Fruit fly (Drosophila melanogaster) whole organism, wandering third instar larva: Measurements from ENCODE around the gene bun.

Source experiments
- Abd-B ChIP-seq: fragments of >200 bp; optimal IDR thresholded peaks from 2 replicates; lab custom pipeline; 2017; ENCODE audit warnings: missing biosample characterization, missing genetic modification characterization
- CG32264 ChIP-seq: fragments of 200-800 bp; sonication (Bioruptor generic); optimal IDR thresholded peaks from 2 replicates; lab custom pipeline; 2016; ENCODE audit warnings: missing biosample characterization, missing genetic modification characterization
- CrebA ChIP-seq: fragments of 200-800 bp; sonication (Bioruptor generic); optimal IDR thresholded peaks from 2 replicates; lab custom pipeline; 2016; ENCODE audit warnings: missing biosample characterization, mild to moderate bottlenecking, missing genetic modification characterization, borderline replicate concordance
- Dfd ChIP-seq: fragments of >200 bp; optimal IDR thresholded peaks from 2 replicates; lab custom pipeline; 2017; ENCODE audit warnings: missing biosample characterization, missing genetic modification characterization
- GATAd ChIP-seq: sonication (Bioruptor generic); optimal IDR thresholded peaks from 2 replicates; lab custom pipeline; 2016; ENCODE audit warnings: missing biosample characterization, missing genetic modification characterization
- HLH106 ChIP-seq: fragments of 200-800 bp; optimal IDR thresholded peaks from 3 replicates; lab custom pipeline; 2019; ENCODE audit warnings: missing biosample characterization, mild to moderate bottlenecking, missing genetic modification characterization, moderate library complexity
- Hnf4 ChIP-seq: fragments of 200-800 bp; sonication (Bioruptor generic); optimal IDR thresholded peaks from 2 replicates; lab custom pipeline; 2016; ENCODE audit warnings: missing biosample characterization, mild to moderate bottlenecking, missing genetic modification characterization
- Hr78 ChIP-seq: fragments of >200 bp; optimal IDR thresholded peaks from 2 replicates; lab custom pipeline; 2017; ENCODE audit warnings: missing biosample characterization, missing genetic modification characterization
- Hr83 ChIP-seq: fragments of 200-300 bp; sonication (Bioruptor generic); optimal IDR thresholded peaks from 2 replicates; lab custom pipeline; 2016; ENCODE audit warnings: missing biosample characterization, mild to moderate bottlenecking, missing genetic modification characterization, moderate library complexity; ENCODE audit not compliant: poor library complexity, severe bottlenecking
- Mio ChIP-seq: sonication (Bioruptor generic); optimal IDR thresholded peaks from 2 replicates; lab custom pipeline; 2016; ENCODE audit warnings: missing biosample characterization, missing genetic modification characterization
- N ChIP-seq: fragments of >200 bp; optimal IDR thresholded peaks from 2 replicates; lab custom pipeline; 2018; ENCODE audit warnings: missing biosample characterization, missing external identifiers, missing genetic modification characterization
- Rel ChIP-seq, 2 experiments: fragments of 200-800 bp; sonication (Bioruptor generic) in 1 of 2; optimal IDR thresholded peaks; 2 replicates in 1 of 2; 3 replicates in 1 of 2; lab custom pipeline; 2016 to 2019; ENCODE audit warnings: mild to moderate bottlenecking in 2 of 2, missing biosample characterization in 2 of 2, missing genetic modification characterization in 2 of 2, moderate library complexity in 1 of 2
- Vsx2 ChIP-seq: fragments of 200-300, 225-300 bp; sonication (Bioruptor generic); optimal IDR thresholded peaks from 2 replicates; lab custom pipeline; 2018; ENCODE audit warnings: missing biosample characterization, missing genetic modification characterization; ENCODE audit not compliant: partially characterized antibody
- br ChIP-seq: fragments of 200-800 bp; sonication (Bioruptor generic); optimal IDR thresholded peaks from 2 replicates; lab custom pipeline; 2016; ENCODE audit warnings: missing biosample characterization, missing genetic modification characterization
- brk ChIP-seq: fragments of 200-800 bp; sonication (Bioruptor generic); optimal IDR thresholded peaks from 2 replicates; lab custom pipeline; 2016; ENCODE audit warnings: missing biosample characterization, mild to moderate bottlenecking, missing genetic modification characterization
- dmrt93B ChIP-seq: fragments of 200-800 bp; sonication (Bioruptor generic); optimal IDR thresholded peaks from 2 replicates; lab custom pipeline; 2018; ENCODE audit warnings: missing biosample characterization, mild to moderate bottlenecking, missing genetic modification characterization
- dsf ChIP-seq: sonication (Bioruptor generic); optimal IDR thresholded peaks from 2 replicates; lab custom pipeline; 2016; ENCODE audit warnings: missing biosample characterization, missing genetic modification characterization, borderline replicate concordance
- ey ChIP-seq: fragments of 200-800 bp; sonication (Bioruptor generic); optimal IDR thresholded peaks from 2 replicates; lab custom pipeline; 2016; ENCODE audit warnings: missing biosample characterization, missing genetic modification characterization
- foxo ChIP-seq, 2 experiments: fragments of 200-800 bp; sonication (Bioruptor generic); optimal IDR thresholded peaks; 2 replicates in 1 of 2; 3 replicates in 1 of 2; lab custom pipeline; 2016 to 2017; ENCODE audit warnings: missing biosample characterization in 2 of 2, missing genetic modification characterization in 2 of 2
- h ChIP-seq: fragments of 200-800 bp; sonication (Bioruptor generic); optimal IDR thresholded peaks from 3 replicates; lab custom pipeline; 2016; ENCODE audit warnings: missing biosample characterization, mild to moderate bottlenecking, missing genetic modification characterization
- jim ChIP-seq: fragments of 175-275, 200-325 bp; sonication (Bioruptor generic); optimal IDR thresholded peaks from 2 replicates; lab custom pipeline; 2016; ENCODE audit warnings: missing biosample characterization, mild to moderate bottlenecking, missing genetic modification characterization
- lola ChIP-seq: fragments of >200 bp; optimal IDR thresholded peaks from 2 replicates; lab custom pipeline; 2017; ENCODE audit warnings: missing biosample characterization, missing genetic modification characterization
- pan ChIP-seq: fragments of >200 bp; optimal IDR thresholded peaks from 2 replicates; lab custom pipeline; 2017
- rgr ChIP-seq: fragments of 200-800 bp; sonication (Bioruptor generic); optimal IDR thresholded peaks from 3 replicates; lab custom pipeline; 2016; ENCODE audit warnings: missing biosample characterization, mild to moderate bottlenecking, missing genetic modification characterization
- sage ChIP-seq: fragments of 200-800 bp; sonication (Bioruptor generic); optimal IDR thresholded peaks from 2 replicates; lab custom pipeline; 2016; ENCODE audit warnings: missing biosample characterization, mild to moderate bottlenecking, missing genetic modification characterization

The bun gene

dm6 chr2L:12546043-12546942 lies at the start of gene bun:
Gene bun (minus strand): TSS chr2L:12546611.
- no peak for TF ChIP-seq lola (GFP tag; lab: Kevin White, UChicago)
- peak; percentile 57 for TF ChIP-seq Hr83 (GFP tag; lab: Kevin White, UChicago)
- peak; percentile 75 for TF ChIP-seq brk (GFP tag; lab: Kevin White, UChicago)
- no peak for TF ChIP-seq Rel (GFP tag; optimal IDR thresholded peaks at IDR 0.05; lab: Kevin White, UChicago)
- TF ChIP-seq Rel (tag; optimal IDR thresholded peaks at IDR 0.05; lab: Kevin White, UChicago) = peak; percentile 24
- TF ChIP-seq h (GFP tag; lab: Kevin White, UChicago) = peak; percentile 5
- peak; percentile 25 for TF ChIP-seq br (GFP tag; lab: Kevin White, UChicago)
- TF ChIP-seq GATAd (GFP tag; lab: Kevin White, UChicago) = no peak
- TF ChIP-seq Hnf4 (GFP tag; lab: Kevin White, UChicago) = peak; percentile 50
- TF ChIP-seq Dfd (GFP tag; lab: Kevin White, UChicago) = peak; percentile 40
- TF ChIP-seq foxo (GFP tag; optimal IDR thresholded peaks at IDR 0.05; lab: Kevin White, UChicago) = no peak
- TF ChIP-seq N = peak; percentile 49
- TF ChIP-seq, all 38 proteins: peak for 8

- TF ChIP-seq sage (GFP tag; lab: Kevin White, UChicago) (no peak), dsf (GFP tag; lab: Kevin White, UChicago) (no peak), lola (GFP tag; lab: Kevin White, UChicago) (no peak), foxo (GFP tag; optimal IDR thresholded peaks at IDR 0.05; lab: Kevin White, UChicago) (no peak), ey (GFP tag; lab: Kevin White, UChicago) (no peak), rgr (GFP tag; lab: Kevin White, UChicago) (no peak), Hr78 (no peak), HLH106 (no peak), pan (no peak), Dfd (GFP tag; lab: Kevin White, UChicago) (no peak), Hr83 (GFP tag; lab: Kevin White, UChicago) (no peak), Mio (GFP tag; lab: Kevin White, UChicago) (no peak), dmrt93B (GFP tag; lab: Kevin White, UChicago) (no peak), CG32264 (GFP tag; lab: Kevin White, UChicago) (no peak), GATAd (GFP tag; lab: Kevin White, UChicago) (no peak), CrebA (GFP tag; lab: Kevin White, UChicago) (no peak), Abd-B (GFP tag; lab: Kevin White, UChicago) (no peak)
Measured at dm6 chr2L:12595774-12596173, 49.4 kb upstream of the bun start.

dm6 chr2L:12593445-12594413 lies 47.3 kb upstream of the bun start:
- TF ChIP-seq Vsx2 (GFP tag; lab: Kevin White, UChicago) (peak; percentile 96), jim (no peak), Dfd (GFP tag; lab: Kevin White, UChicago) (peak; percentile 78), rgr (GFP tag; lab: Kevin White, UChicago) (no peak)
- TF ChIP-seq, all 38 proteins: peak for 2

- TF ChIP-seq Rel (GFP tag; optimal IDR thresholded peaks at IDR 0.05; lab: Kevin White, UChicago) = no peak
- TF ChIP-seq Rel (tag; optimal IDR thresholded peaks at IDR 0.05; lab: Kevin White, UChicago) = peak; percentile 41
- no peak for TF ChIP-seq pan
Measured at dm6 chr2L:12589941-12590340, 43.5 kb upstream of the bun start.

dm6 chr2L:12588846-12589490 lies 42.6 kb upstream of the bun start:
- TF ChIP-seq Hnf4 (GFP tag; lab: Kevin White, UChicago) (peak; percentile 2), lola (GFP tag; lab: Kevin White, UChicago) (no peak)
